Worm (Caenorhabditis elegans): Measurements from ENCODE around the gene exl-1.

exl-1 gene

ce11 chrII:14432100-14432499, 18.8 kb upstream of the exl-1 start:
- TF ChIP-seq elt-3 (tag; optimal IDR thresholded peaks at IDR 0.05) (no peak), R02D3.7 (tag; optimal IDR thresholded peaks at IDR 0.05) (no peak), sea-2 (GFP tag; optimal IDR thresholded peaks at IDR 0.05) (no peak), ceh-28 (tag; optimal IDR thresholded peaks at IDR 0.05) (no peak), aly-2 (tag; optimal IDR thresholded peaks at IDR 0.05) (no peak), ztf-11 (tag; optimal IDR thresholded peaks at IDR 0.05) (no peak), nhr-28 (tag; optimal IDR thresholded peaks at IDR 0.05) (no peak), nhr-76 (tag; optimal IDR thresholded peaks at IDR 0.05) (no peak), ztf-4 (tag; optimal IDR thresholded peaks at IDR 0.05) (no peak)

DNA sequence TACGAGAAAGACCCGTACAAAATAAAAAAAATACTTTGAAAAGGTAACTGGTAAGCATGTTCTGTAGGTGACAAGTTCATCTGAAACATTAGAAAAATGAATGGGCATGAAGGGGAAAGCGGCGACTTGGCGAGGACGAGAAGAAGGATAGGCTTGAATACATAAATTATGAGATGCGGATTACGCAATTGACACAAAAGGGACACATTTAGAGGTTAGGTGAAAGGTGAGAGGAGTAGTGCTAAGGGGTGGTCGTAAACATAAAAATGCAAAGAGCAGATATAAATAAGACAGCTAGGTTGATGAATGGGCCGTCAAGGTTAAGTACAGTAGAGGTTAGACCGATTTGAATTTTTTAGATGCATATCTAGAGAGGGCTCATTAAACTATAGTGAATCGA, 15.6 kb upstream of the exl-1 start:
- TF ChIP-seq mdl-1 (tag; optimal IDR thresholded peaks at IDR 0.05) (no peak), nhr-76 (tag; optimal IDR thresholded peaks at IDR 0.05) (no peak), elt-1 (tag; optimal IDR thresholded peaks at IDR 0.05) (no peak), fos-1 (tag; optimal IDR thresholded peaks at IDR 0.05) (no peak), nhr-23 (tag; optimal IDR thresholded peaks at IDR 0.05) (no peak), unc-39 (tag; optimal IDR thresholded peaks at IDR 0.05) (no peak), zag-1 (tag; optimal IDR thresholded peaks at IDR 0.05) (no peak)

ce11 chrII:14427714-14428113, 14.4 kb upstream of the exl-1 start:
- TF ChIP-seq elt-1 (tag; optimal IDR thresholded peaks at IDR 0.05) = no peak
- no peak for TF ChIP-seq ceh-82 (tag; optimal IDR thresholded peaks at IDR 0.05)
- TF ChIP-seq skn-1 (tag; optimal IDR thresholded peaks at IDR 0.05) = no peak
- no peak for TF ChIP-seq tbx-2 (tag; optimal IDR thresholded peaks at IDR 0.05)
- TF ChIP-seq aly-2 (tag; optimal IDR thresholded peaks at IDR 0.05) = no peak
- no peak for TF ChIP-seq pha-4 (tag; optimal IDR thresholded peaks at IDR 0.05)
- TF ChIP-seq ceh-16 (tag; optimal IDR thresholded peaks at IDR 0.05) = no peak
- no peak for TF ChIP-seq nhr-77 (tag; optimal IDR thresholded peaks at IDR 0.05)

DNA sequence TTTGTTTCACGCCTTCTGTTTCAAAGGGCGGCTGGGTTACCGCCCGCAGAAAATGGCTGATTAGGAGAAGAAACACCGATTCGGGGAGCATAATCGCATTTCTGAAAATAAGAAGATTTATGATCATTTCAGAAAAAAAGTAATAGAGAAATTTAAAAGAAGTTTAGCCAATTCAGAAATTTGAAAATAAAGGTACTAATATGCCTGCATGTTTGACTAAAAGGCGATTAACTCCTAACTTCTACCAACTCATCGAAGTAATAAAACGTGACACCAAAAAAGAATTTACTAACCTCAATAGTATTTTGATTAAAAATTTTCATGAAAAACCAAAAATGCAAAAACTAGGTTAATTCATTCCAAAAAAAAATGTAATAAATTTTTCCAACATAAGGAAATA, 11.5 kb upstream of the exl-1 start, which contains the start of gene plx-2:
TSS of gene plx-2 (minus strand) at position 101 of the 400 bp plus-strand sequence.
- TF ChIP-seq skn-1 (tag; optimal IDR thresholded peaks at IDR 0.05) = no peak
- TF ChIP-seq tbx-2 (tag; optimal IDR thresholded peaks at IDR 0.05) = no peak
- no peak for TF ChIP-seq unc-39 (tag; optimal IDR thresholded peaks at IDR 0.05)
- TF ChIP-seq snpc-4 (tag; optimal IDR thresholded peaks at IDR 0.05) = no peak
- no peak for TF ChIP-seq daf-12 (tag; optimal IDR thresholded peaks at IDR 0.05)
- TF ChIP-seq pha-4 (tag; optimal IDR thresholded peaks at IDR 0.05) = no peak
- TF ChIP-seq eor-1 (tag; optimal IDR thresholded peaks at IDR 0.05) = no peak
- no peak for TF ChIP-seq pqm-1 (tag; optimal IDR thresholded peaks at IDR 0.05)
- no peak for TF ChIP-seq fkh-10 (GFP tag; optimal IDR thresholded peaks at IDR 0.05)
- no peak for TF ChIP-seq nhr-76 (tag; optimal IDR thresholded peaks at IDR 0.05)
- no peak for TF ChIP-seq ceh-16 (tag; optimal IDR thresholded peaks at IDR 0.05)
- no peak for TF ChIP-seq nhr-77 (tag; optimal IDR thresholded peaks at IDR 0.05)
- TF ChIP-seq ZK546.5 (tag; optimal IDR thresholded peaks at IDR 0.05) = no peak
- no peak for TF ChIP-seq fkh-2 (tag; optimal IDR thresholded peaks at IDR 0.05)

DNA sequence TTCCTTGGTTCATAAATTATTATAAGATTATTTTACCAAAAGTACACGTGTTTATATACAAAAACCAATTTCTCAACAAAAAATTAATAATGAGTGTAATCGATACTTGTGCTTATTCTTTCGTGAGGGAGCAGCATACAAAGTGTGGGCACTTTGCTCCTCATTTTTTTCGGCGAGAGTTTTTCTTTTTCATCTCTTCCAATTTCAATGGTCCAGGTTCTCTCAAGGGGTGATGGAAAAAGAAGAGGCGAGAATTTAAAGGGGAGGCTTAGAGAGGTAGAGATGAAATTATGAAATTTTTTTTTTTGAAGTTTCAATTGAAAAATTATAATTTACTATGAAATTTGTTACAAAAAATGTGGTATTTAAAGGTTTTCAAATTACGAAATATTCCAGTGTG, 3.7 kb upstream of the exl-1 start:
- TF ChIP-seq snpc-4 (tag; optimal IDR thresholded peaks at IDR 0.05) (no peak), nhr-67 (tag; optimal IDR thresholded peaks at IDR 0.05) (no peak), mdl-1 (tag; optimal IDR thresholded peaks at IDR 0.05) (no peak), nhr-237 (tag; optimal IDR thresholded peaks at IDR 0.05) (no peak), zag-1 (tag; optimal IDR thresholded peaks at IDR 0.05) (no peak)

- TF ChIP-seq egl-5 (tag; optimal IDR thresholded peaks at IDR 0.05) (no peak), elt-2 (tag; optimal IDR thresholded peaks at IDR 0.05) (peak; percentile 34)
These were observed 2.2 kb upstream of the exl-1 start for ce11 chrII:14415427-14415826.

ce11 chrII:14413709-14414108, 434 bp upstream of the exl-1 start:
- no peak for TF ChIP-seq nhr-43 (tag; optimal IDR thresholded peaks at IDR 0.05; ENCODE audit: poor library complexity, severe bottlenecking)
- no peak for TF ChIP-seq R02D3.7 (tag; optimal IDR thresholded peaks at IDR 0.05)
- TF ChIP-seq elt-1 (tag; optimal IDR thresholded peaks at IDR 0.05) = no peak
- TF ChIP-seq ceh-16 (tag; optimal IDR thresholded peaks at IDR 0.05) = no peak
- no peak for TF ChIP-seq nhr-25 (tag; optimal IDR thresholded peaks at IDR 0.05)
- no peak for TF ChIP-seq ZK546.5 (tag; optimal IDR thresholded peaks at IDR 0.05)
- no peak for TF ChIP-seq sea-2 (GFP tag; optimal IDR thresholded peaks at IDR 0.05)
- no peak for TF ChIP-seq fos-1 (tag; optimal IDR thresholded peaks at IDR 0.05)
